Worm (Caenorhabditis elegans): Measurements from ENCODE around the gene fbxa-9.

fbxa-9 gene

DNA sequence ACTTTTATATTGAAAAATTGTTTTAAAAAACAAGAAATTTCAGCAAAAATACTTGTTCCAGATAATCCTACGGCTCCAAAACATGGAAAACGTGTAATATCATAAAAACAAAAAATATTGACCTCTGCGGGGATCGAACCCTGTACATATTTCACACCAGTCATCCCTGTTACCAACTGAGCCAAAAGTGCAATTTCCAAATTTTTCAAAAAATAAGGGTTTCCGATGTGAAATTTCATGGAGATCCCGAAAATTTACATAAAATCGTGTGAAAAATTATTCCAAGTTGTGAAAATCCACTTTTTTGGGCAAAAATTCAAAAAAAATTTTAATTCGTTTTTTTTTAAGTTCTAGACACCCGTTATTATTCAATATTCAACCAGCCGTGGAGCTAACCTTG, 37.7 kb downstream of the fbxa-9 start (continued):
- TF ChIP-seq attf-3 (GFP tag; conservative IDR thresholded peaks at IDR 0.05), result no peak
- TF ChIP-seq rpc-1 (optimal IDR thresholded peaks at IDR 0.05), result peak; percentile 32
- TF ChIP-seq rpc-1 (tag; optimal IDR thresholded peaks at IDR 0.05), result peak; percentile 73
- TF ChIP-seq ceh-40 (GFP tag; IDR thresholded peaks at IDR 0.05), result no peak
- TF ChIP-seq F39B2.1 (GFP tag; IDR thresholded peaks at IDR 0.05), result no peak
- TF ChIP-seq fkh-3 (tag; optimal IDR thresholded peaks at IDR 0.05), result no peak

DNA sequence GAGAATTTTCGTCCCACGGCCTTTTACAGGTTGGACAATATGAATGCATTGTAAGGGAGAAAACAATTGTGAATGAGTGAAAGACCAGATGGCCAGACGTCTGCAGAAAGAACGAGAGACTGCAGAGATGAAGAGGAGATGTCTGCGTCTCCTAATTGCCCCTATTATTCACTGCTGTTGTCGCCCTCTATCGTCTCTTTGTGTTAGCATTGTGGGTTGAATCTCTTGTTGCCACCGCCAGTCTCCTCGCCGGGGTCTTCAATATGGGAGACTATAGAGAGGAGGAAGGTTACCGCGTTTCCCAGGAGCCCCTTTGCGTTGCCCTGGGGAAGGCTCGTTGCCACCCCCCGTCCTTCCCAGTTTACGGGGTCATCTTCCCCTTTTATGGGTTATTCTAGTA, 38.4 kb downstream of the fbxa-9 start, which contains the start of gene Y54F10BM.9:
Y54F10BM.9 (minus strand) TSS at position 61 of the 400 bp plus-strand sequence.
- TF ChIP-seq C17E4.6 (GFP tag; IDR thresholded peaks at IDR 0.05), result no peak
- TF ChIP-seq lin-54 (GFP tag; optimal IDR thresholded peaks at IDR 0.05), result no peak
- TF ChIP-seq F57A8.1 (GFP tag; optimal IDR thresholded peaks at IDR 0.05), result no peak
- no peak for TF ChIP-seq efl-1 (GFP tag; optimal IDR thresholded peaks at IDR 0.05)
- no peak for TF ChIP-seq snpc-4 (GFP tag; optimal IDR thresholded peaks at IDR 0.05)
- TF ChIP-seq snpc-4 (tag; optimal IDR thresholded peaks at IDR 0.05), result no peak
- no peak for TF ChIP-seq fkh-3 (tag; optimal IDR thresholded peaks at IDR 0.05)
- TF ChIP-seq B0336.3 (GFP tag; IDR thresholded peaks at IDR 0.05), result no peak
- no peak for TF ChIP-seq F39B2.1 (GFP tag; IDR thresholded peaks at IDR 0.05)
- no peak for TF ChIP-seq pbrm-1 (GFP tag; IDR thresholded peaks at IDR 0.05)
- TF ChIP-seq Y53G8AR.9 (GFP tag; conservative IDR thresholded peaks at IDR 0.05), result no peak
- TF ChIP-seq die-1 (tag; optimal IDR thresholded peaks at IDR 0.05), result no peak
- TF ChIP-seq lin-35 (GFP tag; optimal IDR thresholded peaks at IDR 0.05), result no peak
- TF ChIP-seq egl-18 (GFP tag; IDR thresholded peaks at IDR 0.05), result no peak
- no peak for TF ChIP-seq T07F8.4 (tag; optimal IDR thresholded peaks at IDR 0.05)
- no peak for TF ChIP-seq tbx-9 (tag; optimal IDR thresholded peaks at IDR 0.05; ENCODE audit: borderline replicate concordance)
- no peak for TF ChIP-seq F22D6.2 (tag; optimal IDR thresholded peaks at IDR 0.05)
- TF ChIP-seq ceh-58 (GFP tag; IDR thresholded peaks at IDR 0.05), result no peak
- TF ChIP-seq hmg-1.2 (GFP tag; IDR thresholded peaks at IDR 0.05), result peak; percentile 74; the same call in 1 of the 2 replicates
- no peak for TF ChIP-seq xnd-1 (tag; optimal IDR thresholded peaks at IDR 0.05)
- peak; percentile 18; the same call in 1 of the 2 replicates for TF ChIP-seq mcd-1 (GFP tag; IDR thresholded peaks at IDR 0.05)
- no peak for TF ChIP-seq nhr-80 (tag; optimal IDR thresholded peaks at IDR 0.05)
- TF ChIP-seq nhr-90 (tag; optimal IDR thresholded peaks at IDR 0.05), result no peak
- TF ChIP-seq aptf-2 (GFP tag; conservative IDR thresholded peaks at IDR 0.05), result peak; percentile 89
- TF ChIP-seq dox-1 (GFP tag; IDR thresholded peaks at IDR 0.05), result no peak
- TF ChIP-seq aptf-3 (GFP tag; IDR thresholded peaks at IDR 0.05), result no peak
- TF ChIP-seq ceh-79 (tag; optimal IDR thresholded peaks at IDR 0.05), result no peak
- peak; percentile 8 for TF ChIP-seq ceh-27 (GFP tag; optimal IDR thresholded peaks at IDR 0.05)
- TF ChIP-seq hmg-20 (GFP tag; IDR thresholded peaks at IDR 0.05), result no peak
- peak; percentile 10; the same call in 1 of the 2 replicates for TF ChIP-seq madf-6 (GFP tag; IDR thresholded peaks at IDR 0.05)
- no peak for TF ChIP-seq madf-3 (GFP tag; IDR thresholded peaks at IDR 0.05)
- TF ChIP-seq nfyb-1 (GFP tag; IDR thresholded peaks at IDR 0.05), result no peak
- TF ChIP-seq him-1 (tag; optimal IDR thresholded peaks at IDR 0.05), result no peak
- TF ChIP-seq sea-2 (GFP tag; IDR thresholded peaks at IDR 0.05), result no peak
- no peak for TF ChIP-seq Y56A3A.18 (GFP tag; IDR thresholded peaks at IDR 0.05)
- peak; percentile 58; the same call in 1 of the 2 replicates for TF ChIP-seq lin-26 (GFP tag; IDR thresholded peaks at IDR 0.05)
- no peak for TF ChIP-seq cebp-2 (GFP tag; IDR thresholded peaks at IDR 0.05)
